Worm (Caenorhabditis elegans): ENCODE measurements around the gene R08D7.5.

DNA sequence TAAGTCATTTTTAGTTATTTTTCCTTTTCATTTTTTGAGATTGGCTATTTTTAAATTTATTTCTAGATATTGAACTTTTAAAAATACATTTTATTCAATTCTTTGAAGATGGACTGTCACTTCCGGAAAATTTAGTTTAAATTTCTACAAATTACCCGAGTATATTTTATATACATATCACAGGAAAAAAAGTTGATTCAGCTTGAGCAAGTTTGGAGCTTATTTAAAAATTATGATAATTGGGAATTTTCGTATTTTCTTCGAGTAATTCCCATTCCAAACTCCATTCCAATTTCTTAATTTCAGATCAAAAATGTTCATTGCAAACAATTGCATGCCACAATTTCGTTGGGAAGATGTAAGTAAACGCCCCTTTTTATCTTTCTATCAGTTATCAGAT, 44.2 kb upstream of the R08D7.5 start, which contains the start of gene arrd-15:
- TF ChIP-seq snpc-4 (GFP tag; optimal IDR thresholded peaks at IDR 0.05) (no peak), snpc-4 (tag; optimal IDR thresholded peaks at IDR 0.05) (no peak), F33H1.4 (GFP tag; IDR thresholded peaks at IDR 0.05) (no peak), rcor-1 (GFP tag; IDR thresholded peaks at IDR 0.05) (no peak), hlh-26 (GFP tag; conservative IDR thresholded peaks at IDR 0.05) (no peak), unc-130 (GFP tag; optimal IDR thresholded peaks at IDR 0.05) (no peak), pha-4 (tag; optimal IDR thresholded peaks at IDR 0.05) (no peak), ceh-91 (GFP tag; IDR thresholded peaks at IDR 0.05) (no peak), zim-3 (tag; optimal IDR thresholded peaks at IDR 0.05) (no peak), ztf-22 (GFP tag; optimal IDR thresholded peaks at IDR 0.05) (no peak), madf-6 (GFP tag; IDR thresholded peaks at IDR 0.05) (no peak), ceh-58 (GFP tag; IDR thresholded peaks at IDR 0.05) (no peak), Y56A3A.18 (GFP tag; IDR thresholded peaks at IDR 0.05) (no peak)
